Worm (Caenorhabditis elegans) whole organism, young adult: Measurements from ENCODE around the gene R10E9.4.

Experiments
- F10E7.11 ChIP-seq: sonication (generic microtip); optimal IDR thresholded peaks from 2 replicates; lab custom pipeline; 2017; ENCODE audit warnings: mild to moderate bottlenecking, missing genetic modification characterization, moderate library complexity, missing compliant biosample characterization
- T07F8.4 ChIP-seq: sonication (generic microtip); optimal IDR thresholded peaks from 2 replicates; lab custom pipeline; 2016; ENCODE audit warnings: mild to moderate bottlenecking, missing genetic modification characterization, moderate library complexity, missing compliant biosample characterization
- ama-1 ChIP-seq, 3 experiments: fragments of 150-350 bp in 1 of 3; sonication (generic microtip) in 2 of 3; optimal IDR thresholded peaks; 2 replicates each; lab custom pipeline; 2014 to 2018; ENCODE audit warnings: missing biosample characterization in 2 of 3, missing genetic modification characterization in 2 of 3, missing genetic modification reagents in 2 of 3
- athp-1 ChIP-seq: sonication (generic microtip); optimal IDR thresholded peaks from 2 replicates; lab custom pipeline; 2017; ENCODE audit warnings: mild to moderate bottlenecking, missing genetic modification characterization, missing compliant biosample characterization
- attf-5 ChIP-seq: fragments of 200-800 bp; sonication (Bioruptor generic); optimal IDR thresholded peaks from 2 replicates; lab custom pipeline; 2018; ENCODE audit warnings: mild to moderate bottlenecking, missing genetic modification characterization, missing compliant biosample characterization
- attf-6 ChIP-seq: fragments of 200-800 bp; sonication (Bioruptor generic); IDR thresholded peaks from 2 replicates; pipeline ENCODE4 v1.3.6; 2022; ENCODE audit warnings: missing genetic modification reagents, missing genetic modification characterization, missing compliant biosample characterization
- cebp-1 ChIP-seq, 2 experiments: fragments of 200-800 bp in 1 of 2; sonication (Bioruptor generic) in 1 of 2; sonication (generic microtip) in 1 of 2; IDR thresholded peaks in 1 of 2; optimal IDR thresholded peaks in 1 of 2; 2 replicates each; pipeline versions ENCODE4 v1.3.6 to Lab custom; 2017 to 2022; ENCODE audit warnings: missing compliant biosample characterization in 2 of 2, missing genetic modification characterization in 2 of 2, mild to moderate bottlenecking in 1 of 2, missing genetic modification reagents in 1 of 2, moderate library complexity in 1 of 2
- ceh-40 ChIP-seq: fragments of 200-800 bp; sonication (Bioruptor generic); IDR thresholded peaks from 2 replicates; pipeline ENCODE4 v1.3.6; 2022; ENCODE audit warnings: missing genetic modification characterization, missing compliant biosample characterization
- chd-7 ChIP-seq: sonication (generic microtip); optimal IDR thresholded peaks from 2 replicates; lab custom pipeline; 2016; ENCODE audit warnings: mild to moderate bottlenecking, missing genetic modification characterization, moderate library complexity, missing compliant biosample characterization
- dpl-1 ChIP-seq: fragments of 150-350 bp; optimal IDR thresholded peaks from 2 replicates; lab custom pipeline; 2014; ENCODE audit warnings: missing biosample characterization, missing genetic modification reagents, missing genetic modification characterization
- ekl-4 ChIP-seq: fragments of 200-800 bp; sonication (Bioruptor generic); IDR thresholded peaks from 2 replicates; pipeline ENCODE4 v1.3.6; 2022; ENCODE audit warnings: missing genetic modification reagents, missing genetic modification characterization, missing compliant biosample characterization
- ets-4 ChIP-seq: fragments of 200-800 bp; sonication (Bioruptor generic); optimal IDR thresholded peaks from 2 replicates; lab custom pipeline; 2018; ENCODE audit warnings: mild to moderate bottlenecking, missing genetic modification characterization, missing compliant biosample characterization
- fkh-3 ChIP-seq: sonication (generic microtip); optimal IDR thresholded peaks from 2 replicates; lab custom pipeline; 2016; ENCODE audit warnings: mild to moderate bottlenecking, missing genetic modification characterization, missing compliant biosample characterization
- hmg-1.2 ChIP-seq: fragments of 200-800 bp; sonication (Bioruptor generic); IDR thresholded peaks from 2 replicates; pipeline ENCODE4 v1.3.6; 2022; ENCODE audit warnings: missing genetic modification reagents, missing genetic modification characterization, missing compliant biosample characterization
- hmg-20 ChIP-seq: fragments of 200-800 bp; sonication (Bioruptor generic); IDR thresholded peaks from 2 replicates; pipeline ENCODE4 v1.3.6; 2022; ENCODE audit warnings: missing genetic modification reagents, missing genetic modification characterization, missing compliant biosample characterization
- hsf-1 ChIP-seq: fragments of 200-800 bp; sonication (Bioruptor generic); IDR thresholded peaks from 2 replicates; pipeline ENCODE4 v1.3.6; 2022; ENCODE audit warnings: missing genetic modification reagents, missing genetic modification characterization, missing compliant biosample characterization
- lin-26 ChIP-seq: fragments of 200-800 bp; sonication (Bioruptor generic); IDR thresholded peaks from 2 replicates; pipeline ENCODE4 v1.3.6; 2022; ENCODE audit warnings: missing genetic modification reagents, missing genetic modification characterization, missing compliant biosample characterization
- lsy-27 ChIP-seq: sonication (generic microtip); optimal IDR thresholded peaks from 2 replicates; lab custom pipeline; 2017; ENCODE audit warnings: missing genetic modification characterization, mild to moderate bottlenecking, missing compliant biosample characterization, antibody characterized with exemption, missing genotype, borderline replicate concordance; ENCODE audit not compliant: insufficient read depth
- madf-3 ChIP-seq: fragments of 200-800 bp; sonication (Bioruptor generic); IDR thresholded peaks from 2 replicates; pipeline ENCODE4 v1.3.6; 2022; ENCODE audit warnings: missing genetic modification reagents, missing genetic modification characterization, missing compliant biosample characterization
- madf-8 ChIP-seq: fragments of 200-800 bp; sonication (Bioruptor generic); conservative IDR thresholded peaks from 2 replicates; pipeline ENCODE4 v1.3.6; 2022; ENCODE audit warnings: missing genetic modification reagents, missing genetic modification characterization, missing compliant biosample characterization
- mel-28 ChIP-seq: sonication (generic microtip); optimal IDR thresholded peaks from 2 replicates; lab custom pipeline; 2016; ENCODE audit warnings: borderline replicate concordance, mild to moderate bottlenecking, missing genetic modification characterization, missing compliant biosample characterization
- nhr-27 ChIP-seq: fragments of 200-800 bp; sonication (Bioruptor generic); optimal IDR thresholded peaks from 2 replicates; lab custom pipeline; 2018; ENCODE audit warnings: mild to moderate bottlenecking, missing genetic modification characterization, moderate library complexity, missing compliant biosample characterization
- pha-4 ChIP-seq: fragments of 150-350 bp; sonication (generic microtip); optimal IDR thresholded peaks from 2 replicates; lab custom pipeline; 2014; ENCODE audit warnings: missing biosample characterization, missing genetic modification reagents, missing genetic modification characterization
- rcor-1 ChIP-seq: fragments of 200-800 bp; sonication (Bioruptor generic); IDR thresholded peaks from 2 replicates; pipeline ENCODE4 v1.3.6; 2022; ENCODE audit warnings: missing genetic modification reagents, missing genetic modification characterization, missing compliant biosample characterization
- snpc-1.1 ChIP-seq: sonication (generic microtip); optimal IDR thresholded peaks from 2 replicates; lab custom pipeline; 2017; ENCODE audit warnings: missing genetic modification characterization, mild to moderate bottlenecking, missing compliant biosample characterization, antibody characterized with exemption, moderate library complexity, missing genotype, missing genetic modification reagents; ENCODE audit not compliant: insufficient read depth
- snpc-1.3 ChIP-seq: sonication (generic microtip); optimal IDR thresholded peaks from 2 replicates; lab custom pipeline; 2017; ENCODE audit warnings: missing genetic modification characterization, mild to moderate bottlenecking, missing compliant biosample characterization, antibody characterized with exemption, moderate library complexity, missing genotype, missing genetic modification reagents; ENCODE audit not compliant: insufficient read depth
- somi-1 ChIP-seq: fragments of 200-800 bp; sonication (Bioruptor generic); optimal IDR thresholded peaks from 2 replicates; lab custom pipeline; 2018; ENCODE audit warnings: mild to moderate bottlenecking, missing genetic modification characterization, missing compliant biosample characterization
- sptf-2 ChIP-seq: fragments of 200-800 bp; sonication (Bioruptor generic); optimal IDR thresholded peaks from 2 replicates; lab custom pipeline; 2018; ENCODE audit warnings: mild to moderate bottlenecking, missing genetic modification characterization, missing compliant biosample characterization
- tbx-9 ChIP-seq: sonication (generic microtip); optimal IDR thresholded peaks from 2 replicates; lab custom pipeline; 2016; ENCODE audit warnings: borderline replicate concordance, missing genetic modification characterization, inconsistent platforms, missing compliant biosample characterization
- xnd-1 ChIP-seq: sonication (generic microtip); optimal IDR thresholded peaks from 2 replicates; lab custom pipeline; 2016; ENCODE audit warnings: missing genotype, missing genetic modification reagents, missing genetic modification characterization, missing compliant biosample characterization
- zfh-2 ChIP-seq: fragments of 200-800 bp; sonication (Bioruptor generic); conservative IDR thresholded peaks from 2 replicates; pipeline ENCODE4 v1.3.6; 2022; ENCODE audit warnings: missing genetic modification reagents, missing genetic modification characterization, missing compliant biosample characterization
- ztf-22 ChIP-seq: fragments of 200-800 bp; sonication (Bioruptor generic); optimal IDR thresholded peaks from 2 replicates; lab custom pipeline; 2018; ENCODE audit warnings: mild to moderate bottlenecking, missing genetic modification characterization, moderate library complexity, missing compliant biosample characterization
- ztf-28 ChIP-seq: fragments of 200-800 bp; sonication (Bioruptor generic); IDR thresholded peaks from 2 replicates; pipeline ENCODE4 v1.3.6; 2022; ENCODE audit warnings: missing genetic modification reagents, missing genetic modification characterization, missing compliant biosample characterization
- ztf-6 ChIP-seq: fragments of 200-800 bp; sonication (Bioruptor generic); IDR thresholded peaks from 2 replicates; pipeline ENCODE4 v1.3.6; 2022; ENCODE audit warnings: missing genetic modification reagents, missing genetic modification characterization, missing compliant biosample characterization

The R10E9.4 gene

ce11 chrIII:3927450-3927849 lies 45.1 kb downstream of the R10E9.4 start:
- TF ChIP-seq ceh-40 = no peak
- no peak for TF ChIP-seq attf-5
- TF ChIP-seq ztf-28 = no peak
- no peak for TF ChIP-seq ztf-22 (GFP tag; lab: Kevin White, UChicago)
- TF ChIP-seq somi-1 (GFP tag; lab: Kevin White, UChicago) = no peak
- TF ChIP-seq snpc-1.1 (tag; lab: Kevin White, UChicago) = no peak
- TF ChIP-seq athp-1 (tag; lab: Kevin White, UChicago) = no peak
- no peak for TF ChIP-seq nhr-27 (tag; lab: Kevin White, UChicago)
- no peak for TF ChIP-seq mel-28 (tag; lab: Kevin White, UChicago)
- no peak for TF ChIP-seq tbx-9 (tag; lab: Kevin White, UChicago)
- TF ChIP-seq lsy-27 (tag; lab: Kevin White, UChicago) = no peak
- no peak for TF ChIP-seq snpc-1.3 (tag; lab: Kevin White, UChicago)
- no peak for TF ChIP-seq sptf-2 (GFP tag; lab: Kevin White, UChicago)
- no peak for TF ChIP-seq ekl-4
- no peak for TF ChIP-seq madf-3 (GFP tag; lab: Robert Waterston, UW)
- TF ChIP-seq hmg-20 (GFP tag; lab: Robert Waterston, UW) = no peak
- no peak for TF ChIP-seq dpl-1 (GFP tag; lab: Kevin White, UChicago)

- TF ChIP-seq madf-8 (GFP tag; lab: Robert Waterston, UW) (no peak), ztf-6 (no peak), hmg-1.2 (GFP tag; lab: Robert Waterston, UW) (no peak), chd-7 (tag; lab: Kevin White, UChicago) (no peak), hsf-1 (GFP tag; lab: Robert Waterston, UW) (no peak), pha-4 (tag; lab: Kevin White, UChicago) (no peak), zfh-2 (GFP tag; lab: Robert Waterston, UW) (no peak)
- TF ChIP-seq, all 124 proteins: peak for 0
Measured at ce11 chrIII:3926801-3927200, 45.8 kb downstream of the R10E9.4 start.

- TF ChIP-seq madf-8 (GFP tag; lab: Robert Waterston, UW) (no peak), ama-1 (optimal IDR thresholded peaks at IDR 0.05; lab: Kevin White, UChicago) (no peak), ama-1 (GFP tag; optimal IDR thresholded peaks at IDR 0.05; lab: Kevin White, UChicago) (no peak), F10E7.11 (tag; lab: Kevin White, UChicago) (no peak), cebp-1 (GFP tag; IDR thresholded peaks at IDR 0.05; lab: Robert Waterston, UW) (no peak), cebp-1 (tag; optimal IDR thresholded peaks at IDR 0.05; lab: Kevin White, UChicago) (no peak), rcor-1 (GFP tag; lab: Robert Waterston, UW) (no peak), tbx-9 (tag; lab: Kevin White, UChicago) (no peak), T07F8.4 (tag; lab: Kevin White, UChicago) (no peak), fkh-3 (tag; lab: Kevin White, UChicago) (no peak), ets-4 (GFP tag; lab: Kevin White, UChicago) (no peak), lin-26 (no peak), xnd-1 (tag; lab: Kevin White, UChicago) (no peak), chd-7 (tag; lab: Kevin White, UChicago) (no peak), attf-6 (no peak)
Measured at ce11 chrIII:3926116-3926515, 46.5 kb downstream of the R10E9.4 start, which contains the start of gene ZK1058.9. Gene ZK1058.9 (minus strand): TSS chrIII:3926216.
